Fruit fly (Drosophila melanogaster): ENCODE results near the gene CG14238.
A peak's percentile ranks its signal among the peaks of the same experiment; 100 is the strongest.

Gene CG14238

dm6 chr3R:26443875-26444511, 14.1 kb upstream of the CG14238 start (continued):
- TF ChIP-seq Sox102F (GFP tag; optimal IDR thresholded peaks at IDR 0.05) (no peak), fkh (GFP tag; optimal IDR thresholded peaks at IDR 0.05) (no peak), CG4318 (GFP tag; optimal IDR thresholded peaks at IDR 0.05) (peak; percentile 32)

dm6 chr3R:26448779-26449178, 9.3 kb upstream of the CG14238 start, which contains the start of gene Hex-t1:
Gene Hex-t1 (plus strand): TSS chr3R:26449079.
- TF ChIP-seq topi (GFP tag; optimal IDR thresholded peaks at IDR 0.05) (no peak), Lpt (GFP tag; optimal IDR thresholded peaks at IDR 0.05) (no peak), CG15336 (GFP tag; IDR thresholded peaks at IDR 0.05) (no peak), CG8632 (GFP tag; optimal IDR thresholded peaks at IDR 0.05) (no peak), Met (GFP tag; optimal IDR thresholded peaks at IDR 0.05) (no peak), svp (GFP tag) (no peak), CG4318 (GFP tag; optimal IDR thresholded peaks at IDR 0.05) (no peak), CG3919 (GFP tag; optimal IDR thresholded peaks at IDR 0.05) (no peak), Blimp-1 (GFP tag; optimal IDR thresholded peaks at IDR 0.05) (no peak), esn (GFP tag; optimal IDR thresholded peaks at IDR 0.05) (no peak), ss (GFP tag; optimal IDR thresholded peaks at IDR 0.05) (no peak), vri (GFP tag; optimal IDR thresholded peaks at IDR 0.05) (no peak), CG6854 (GFP tag; optimal IDR thresholded peaks at IDR 0.05) (no peak), Eip75B (GFP tag; optimal IDR thresholded peaks at IDR 0.05) (no peak), salr (GFP tag; optimal IDR thresholded peaks at IDR 0.05) (no peak), Hr39 (GFP tag; optimal IDR thresholded peaks at IDR 0.05) (no peak), CG31627 (GFP tag; optimal IDR thresholded peaks at IDR 0.05) (no peak), fkh (GFP tag; optimal IDR thresholded peaks at IDR 0.05) (no peak), Ets96B (tag; optimal IDR thresholded peaks at IDR 0.05) (no peak), Hr38 (GFP tag; optimal IDR thresholded peaks at IDR 0.05) (no peak)

dm6 chr3R:26450371-26450770, 7.7 kb upstream of the CG14238 start, which contains the start of gene Hex-t2:
Gene Hex-t2 (plus strand): TSS chr3R:26450671.
- no peak for TF ChIP-seq CG31627 (GFP tag; optimal IDR thresholded peaks at IDR 0.05)
- no peak for TF ChIP-seq ss (GFP tag; optimal IDR thresholded peaks at IDR 0.05)
- no peak for TF ChIP-seq Sox102F (GFP tag; optimal IDR thresholded peaks at IDR 0.05)
- no peak for TF ChIP-seq dac (GFP tag; optimal IDR thresholded peaks at IDR 0.05)
- TF ChIP-seq CG16779 (tag; optimal IDR thresholded peaks at IDR 0.05) = no peak
- no peak for TF ChIP-seq lz (GFP tag; optimal IDR thresholded peaks at IDR 0.05)
- no peak for TF ChIP-seq Eip93F (GFP tag; optimal IDR thresholded peaks at IDR 0.05)
- no peak for TF ChIP-seq CG6163 (GFP tag; IDR thresholded peaks at IDR 0.05)
- TF ChIP-seq dsx (GFP tag; optimal IDR thresholded peaks at IDR 0.05; ENCODE audit: poor library complexity, severe bottlenecking) = no peak
- TF ChIP-seq salr (GFP tag; optimal IDR thresholded peaks at IDR 0.05) = no peak
- no peak for TF ChIP-seq pdm3 (GFP tag; optimal IDR thresholded peaks at IDR 0.05)
- no peak for TF ChIP-seq Eip78C (GFP tag)
- no peak for TF ChIP-seq Blimp-1 (GFP tag; optimal IDR thresholded peaks at IDR 0.05)
- TF ChIP-seq Ets96B (tag; optimal IDR thresholded peaks at IDR 0.05) = no peak
- no peak for TF ChIP-seq CG6808 (GFP tag; optimal IDR thresholded peaks at IDR 0.05)
- TF ChIP-seq Sox15 (GFP tag; optimal IDR thresholded peaks at IDR 0.05) = no peak
- TF ChIP-seq CG6854 (GFP tag; optimal IDR thresholded peaks at IDR 0.05) = no peak
- TF ChIP-seq CG8319 (GFP tag; optimal IDR thresholded peaks at IDR 0.05) = no peak
- TF ChIP-seq fkh (GFP tag; optimal IDR thresholded peaks at IDR 0.05) = no peak
- TF ChIP-seq Hr4 (GFP tag; optimal IDR thresholded peaks at IDR 0.05) = no peak

dm6 chr3R:26452345-26452744, 5.7 kb upstream of the CG14238 start, which contains the start of gene CG5447:
Gene CG5447 (plus strand): TSS chr3R:26452534.
- TF ChIP-seq CG32006 (GFP tag; optimal IDR thresholded peaks at IDR 0.05) (no peak), Sox14 (GFP tag; optimal IDR thresholded peaks at IDR 0.05) (no peak), fkh (GFP tag; optimal IDR thresholded peaks at IDR 0.05) (no peak), CG34406 (GFP tag; optimal IDR thresholded peaks at IDR 0.05) (no peak), CG10631 (GFP tag; optimal IDR thresholded peaks at IDR 0.05) (no peak), topi (GFP tag; optimal IDR thresholded peaks at IDR 0.05) (no peak), CG3919 (GFP tag; optimal IDR thresholded peaks at IDR 0.05) (no peak), achi (GFP tag; optimal IDR thresholded peaks at IDR 0.05) (no peak), Eip75B (GFP tag; optimal IDR thresholded peaks at IDR 0.05) (no peak), svp (GFP tag) (no peak), CG9139 (GFP tag; optimal IDR thresholded peaks at IDR 0.05) (no peak)
